1 fruit fly cellular context compared by ENCODE assay signal in the genomic region with DNA sequence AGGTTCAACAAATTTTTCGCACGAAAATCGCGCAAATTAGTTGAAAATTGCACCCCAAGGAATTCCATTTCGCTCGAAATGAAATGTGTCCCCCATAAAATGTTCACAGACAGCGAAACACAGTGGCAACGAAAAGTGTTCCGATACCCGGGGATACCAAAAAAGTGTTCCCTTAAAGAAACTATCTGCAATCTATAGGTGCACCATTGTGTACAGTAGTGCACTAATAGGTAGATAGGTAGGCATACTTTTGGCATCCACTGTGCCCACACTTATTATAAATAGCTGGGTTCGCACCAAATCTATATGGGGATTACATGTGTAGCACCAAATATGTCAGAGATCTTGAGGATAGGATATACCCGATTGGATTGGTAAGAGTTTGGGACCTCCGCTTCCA.
A peak's percentile ranks its signal among the peaks of the same experiment; 100 is the strongest.
TF ChIP-seq lines count a peak whose summit lies in the region.

No protein-coding gene starts in this region.

TF ChIP-seq in whole organism, embryonic, 481 proteins besides CTCF, POLR2A, EP300 and RAD21 (continued from another document and continues in another):
- 0 out of 2 replicates have a peak, but pooled peaks have one; percentile 23 for TF ChIP-seq bowl (GFP tag; IDR thresholded peaks at IDR 0.05; lab: Robert Waterston, UW)
- peak; percentile 45 for TF ChIP-seq CHES-1-like (GFP tag; optimal IDR thresholded peaks at IDR 0.05; lab: Kevin White, UChicago)
- no peak for TF ChIP-seq Lim3 (GFP tag; IDR thresholded peaks at IDR 0.05; lab: Robert Waterston, UW)
- peak; percentile 39 for TF ChIP-seq CG17359 (tag; optimal IDR thresholded peaks at IDR 0.05; lab: Kevin White, UChicago)
- TF ChIP-seq E2f1 (GFP tag; IDR thresholded peaks at IDR 0.05; lab: Robert Waterston, UW) = peak; percentile 79
- peak; percentile 45 for TF ChIP-seq tio (GFP tag; optimal IDR thresholded peaks at IDR 0.05; lab: Kevin White, UChicago)
- no peak for TF ChIP-seq Bgb (GFP tag; IDR thresholded peaks at IDR 0.05; lab: Robert Waterston, UW; ENCODE audit: partially characterized antibody)
- peak; percentile 17 for TF ChIP-seq CG12659 (GFP tag; optimal IDR thresholded peaks at IDR 0.05; lab: Kevin White, UChicago)
- TF ChIP-seq CG4730 (GFP tag; IDR thresholded peaks at IDR 0.05; lab: Robert Waterston, UW) = peak; percentile 54
- TF ChIP-seq CG10209 (GFP tag; optimal IDR thresholded peaks at IDR 0.05; lab: Kevin White, UChicago) = peak; percentile 1
- TF ChIP-seq CG2712 (tag; optimal IDR thresholded peaks at IDR 0.05; lab: Kevin White, UChicago) = peak; percentile 41
- no peak for TF ChIP-seq eve (GFP tag; optimal IDR thresholded peaks at IDR 0.05; lab: Kevin White, UChicago)
- peak; percentile 52 for TF ChIP-seq PHDP (tag; optimal IDR thresholded peaks at IDR 0.05; lab: Kevin White, UChicago)
- TF ChIP-seq CG17802 (tag; optimal IDR thresholded peaks at IDR 0.05; lab: Kevin White, UChicago) = no peak
- TF ChIP-seq Fer1 (GFP tag; optimal IDR thresholded peaks at IDR 0.05; lab: Kevin White, UChicago) = peak; percentile 23
- TF ChIP-seq zen2 (GFP tag; IDR thresholded peaks at IDR 0.05; lab: Robert Waterston, UW; ENCODE audit: partially characterized antibody) = no peak
- no peak for TF ChIP-seq CG3065 (GFP tag; optimal IDR thresholded peaks at IDR 0.05; lab: Kevin White, UChicago)
- TF ChIP-seq Doc3 (GFP tag; IDR thresholded peaks at IDR 0.05; lab: Robert Waterston, UW; ENCODE audit: partially characterized antibody) = no peak
- TF ChIP-seq crol (GFP tag; IDR thresholded peaks at IDR 0.05; lab: Robert Waterston, UW) = peak; percentile 30; the same call in 1 of the 2 replicates
- TF ChIP-seq ems (GFP tag; optimal IDR thresholded peaks at IDR 0.05; lab: Kevin White, UChicago) = peak; percentile 55
- TF ChIP-seq kni (GFP tag; optimal IDR thresholded peaks at IDR 0.05; lab: Kevin White, UChicago) = no peak
- TF ChIP-seq Ets97D (GFP tag; optimal IDR thresholded peaks at IDR 0.05; lab: Kevin White, UChicago) = peak; percentile 13
- TF ChIP-seq bab2 (GFP tag; optimal IDR thresholded peaks at IDR 0.05; lab: Kevin White, UChicago) = peak; percentile 40
- peak; percentile 81 for TF ChIP-seq CG32532 (GFP tag; IDR thresholded peaks at IDR 0.05; lab: Robert Waterston, UW)
- no peak for TF ChIP-seq CG17186 (GFP tag; optimal IDR thresholded peaks at IDR 0.05; lab: Kevin White, UChicago)
- no peak for TF ChIP-seq HLH4C (GFP tag; IDR thresholded peaks at IDR 0.05; lab: Robert Waterston, UW; ENCODE audit: partially characterized antibody)
- TF ChIP-seq her (GFP tag; optimal IDR thresholded peaks at IDR 0.05; lab: Kevin White, UChicago) = peak; percentile 62
- TF ChIP-seq CG3847 (GFP tag; IDR thresholded peaks at IDR 0.05; lab: Robert Waterston, UW) = peak; percentile 63
- peak; percentile 52 for TF ChIP-seq dimm (GFP tag; IDR thresholded peaks at IDR 0.05; lab: Robert Waterston, UW)
- no peak for TF ChIP-seq CG7987 (GFP tag; optimal IDR thresholded peaks at IDR 0.05; lab: Kevin White, UChicago)
- TF ChIP-seq CG8478 (optimal IDR thresholded peaks at IDR 0.05; lab: Kevin White, UChicago) = no peak
- peak; percentile 31 for TF ChIP-seq CG12236 (GFP tag; optimal IDR thresholded peaks at IDR 0.05; lab: Kevin White, UChicago)
- TF ChIP-seq btn (GFP tag; optimal IDR thresholded peaks at IDR 0.05; lab: Kevin White, UChicago) = no peak
- TF ChIP-seq CG6654 (GFP tag; optimal IDR thresholded peaks at IDR 0.05; lab: Kevin White, UChicago) = no peak
- no peak for TF ChIP-seq CG13894 (tag; optimal IDR thresholded peaks at IDR 0.05; lab: Kevin White, UChicago)
- peak; percentile 86 for TF ChIP-seq vvl (GFP tag; IDR thresholded peaks at IDR 0.05; lab: Robert Waterston, UW)
- peak; percentile 81 for TF ChIP-seq CG14014 (GFP tag; IDR thresholded peaks at IDR 0.05; lab: Robert Waterston, UW)
- TF ChIP-seq row (GFP tag; IDR thresholded peaks at IDR 0.05; lab: Robert Waterston, UW) = peak; percentile 81
- no peak for TF ChIP-seq fd64A (GFP tag; optimal IDR thresholded peaks at IDR 0.05; lab: Kevin White, UChicago)
- peak; percentile 87 for TF ChIP-seq CG11456 (GFP tag; IDR thresholded peaks at IDR 0.05; lab: Robert Waterston, UW)
- 0 out of 3 replicates have a peak, but pooled peaks have one; percentile 32 for TF ChIP-seq jigr1 (GFP tag; IDR thresholded peaks at IDR 0.05; lab: Robert Waterston, UW)
- TF ChIP-seq bbx (GFP tag; IDR thresholded peaks at IDR 0.05; lab: Robert Waterston, UW; ENCODE audit: partially characterized antibody) = no peak
- TF ChIP-seq wdn (GFP tag; IDR thresholded peaks at IDR 0.05; lab: Robert Waterston, UW) = peak; percentile 76; the same call in 1 of the 2 replicates
- TF ChIP-seq CG10959 (GFP tag; IDR thresholded peaks at IDR 0.05; lab: Robert Waterston, UW) = peak; percentile 22; the same call in 1 of the 2 replicates
- TF ChIP-seq mam (GFP tag; optimal IDR thresholded peaks at IDR 0.05; lab: Kevin White, UChicago) = peak; percentile 72
- TF ChIP-seq tna (GFP tag; IDR thresholded peaks at IDR 0.05; lab: Robert Waterston, UW; ENCODE audit: partially characterized antibody) = no peak
- TF ChIP-seq CG33213 (GFP tag; optimal IDR thresholded peaks at IDR 0.05; lab: Kevin White, UChicago) = peak; percentile 11
- TF ChIP-seq dpn (GFP tag; optimal IDR thresholded peaks at IDR 0.05; lab: Kevin White, UChicago) = peak; percentile 66 to 71
- peak; percentile 37; the same call in 1 of the 2 replicates for TF ChIP-seq Rx (GFP tag; IDR thresholded peaks at IDR 0.05; lab: Robert Waterston, UW)
- no peak for TF ChIP-seq CG10267 (tag; optimal IDR thresholded peaks at IDR 0.05; lab: Kevin White, UChicago)
- peak; percentile 26 for TF ChIP-seq HHEX (GFP tag; optimal IDR thresholded peaks at IDR 0.05; lab: Kevin White, UChicago)
- peak; percentile 76 for TF ChIP-seq CG7372 (GFP tag; IDR thresholded peaks at IDR 0.05; lab: Robert Waterston, UW)
- no peak for TF ChIP-seq CG42726 (GFP tag; IDR thresholded peaks at IDR 0.05; lab: Robert Waterston, UW; ENCODE audit: partially characterized antibody)
- no peak for TF ChIP-seq CG7963 (GFP tag; IDR thresholded peaks at IDR 0.05; lab: Robert Waterston, UW; ENCODE audit: partially characterized antibody)
- no peak for TF ChIP-seq insv (GFP tag; optimal IDR thresholded peaks at IDR 0.05; lab: Kevin White, UChicago)
- TF ChIP-seq Meics (GFP tag; optimal IDR thresholded peaks at IDR 0.05; lab: Kevin White, UChicago) = peak; percentile 25
- TF ChIP-seq HLH54F (GFP tag; optimal IDR thresholded peaks at IDR 0.05; lab: Kevin White, UChicago) = peak; percentile 63
- no peak for TF ChIP-seq Sry-δ (GFP tag; optimal IDR thresholded peaks at IDR 0.05; lab: Kevin White, UChicago)
- peak; percentile 4 for TF ChIP-seq CG31365 (tag; optimal IDR thresholded peaks at IDR 0.05; lab: Kevin White, UChicago)
- no peak for TF ChIP-seq CG3838 (GFP tag; optimal IDR thresholded peaks at IDR 0.05; lab: Kevin White, UChicago)
- no peak for TF ChIP-seq gfzf (GFP tag; optimal IDR thresholded peaks at IDR 0.05; lab: Kevin White, UChicago)
- peak; percentile 90 for TF ChIP-seq Rfx (GFP tag; IDR thresholded peaks at IDR 0.05; lab: Robert Waterston, UW)
- no peak for TF ChIP-seq tup (GFP tag; optimal IDR thresholded peaks at IDR 0.05; lab: Kevin White, UChicago)
- TF ChIP-seq CG1233 (GFP tag; optimal IDR thresholded peaks at IDR 0.05; lab: Kevin White, UChicago) = peak; percentile 24
- TF ChIP-seq eyg (GFP tag; optimal IDR thresholded peaks at IDR 0.05; lab: Kevin White, UChicago) = no peak
- no peak for TF ChIP-seq Dp (GFP tag; optimal IDR thresholded peaks at IDR 0.05; lab: Kevin White, UChicago)
- TF ChIP-seq ci (GFP tag; IDR thresholded peaks at IDR 0.05; lab: Robert Waterston, UW) = peak; percentile 90
- TF ChIP-seq ap (GFP tag; IDR thresholded peaks at IDR 0.05; lab: Robert Waterston, UW) = peak; percentile 56
- TF ChIP-seq org-1 (GFP tag; optimal IDR thresholded peaks at IDR 0.05; lab: Kevin White, UChicago) = peak; percentile 29
- no peak for TF ChIP-seq salm (tag; optimal IDR thresholded peaks at IDR 0.05; lab: Kevin White, UChicago)
- TF ChIP-seq Dip2 (GFP tag; IDR thresholded peaks at IDR 0.05; lab: Robert Waterston, UW) = no peak
- TF ChIP-seq bcd (GFP tag; optimal IDR thresholded peaks at IDR 0.05; lab: Kevin White, UChicago) = peak; percentile 46
- TF ChIP-seq CG43689 (GFP tag; IDR thresholded peaks at IDR 0.05; lab: Robert Waterston, UW) = no peak
- no peak for TF ChIP-seq pho (GFP tag; optimal IDR thresholded peaks at IDR 0.05; lab: Kevin White, UChicago)
- peak; percentile 58; the same call in 1 of the 2 replicates for TF ChIP-seq chm (GFP tag; IDR thresholded peaks at IDR 0.05; lab: Robert Waterston, UW)
- 0 out of 2 replicates have a peak, but pooled peaks have one; percentile 10 for TF ChIP-seq ro (GFP tag; IDR thresholded peaks at IDR 0.05; lab: Robert Waterston, UW)
- TF ChIP-seq gt (GFP tag; IDR thresholded peaks at IDR 0.05; lab: Robert Waterston, UW) = peak; percentile 52
- no peak for TF ChIP-seq cato (GFP tag; optimal IDR thresholded peaks at IDR 0.05; lab: Kevin White, UChicago; ENCODE audit: borderline replicate concordance)
- TF ChIP-seq Atf3 (GFP tag; optimal IDR thresholded peaks at IDR 0.05; lab: Kevin White, UChicago) = no peak
- TF ChIP-seq CG14860 (GFP tag; IDR thresholded peaks at IDR 0.05; lab: Robert Waterston, UW; ENCODE audit: partially characterized antibody) = no peak
- TF ChIP-seq chn (GFP tag; optimal IDR thresholded peaks at IDR 0.05; lab: Kevin White, UChicago) = no peak
- TF ChIP-seq CG1832 (GFP tag; optimal IDR thresholded peaks at IDR 0.05; lab: Kevin White, UChicago) = no peak
- peak; percentile 75 for TF ChIP-seq CG16779 (GFP tag; IDR thresholded peaks at IDR 0.05; lab: Robert Waterston, UW)
- peak; percentile 54 for TF ChIP-seq oc (tag; optimal IDR thresholded peaks at IDR 0.05; lab: Kevin White, UChicago)
- peak; percentile 8 for TF ChIP-seq CG9876 (GFP tag; optimal IDR thresholded peaks at IDR 0.05; lab: Kevin White, UChicago)
- peak; percentile 82 for TF ChIP-seq sisA (GFP tag; IDR thresholded peaks at IDR 0.05; lab: Robert Waterston, UW)
- TF ChIP-seq phol (tag; optimal IDR thresholded peaks at IDR 0.05; lab: Kevin White, UChicago) = peak; percentile 31
- peak; percentile 40 for TF ChIP-seq wor (GFP tag; IDR thresholded peaks at IDR 0.05; lab: Robert Waterston, UW)
- TF ChIP-seq onecut (GFP tag; IDR thresholded peaks at IDR 0.05; lab: Robert Waterston, UW) = peak; percentile 67
- no peak for TF ChIP-seq Tbp (GFP tag; optimal IDR thresholded peaks at IDR 0.05; lab: Kevin White, UChicago)
- TF ChIP-seq exex (tag; optimal IDR thresholded peaks at IDR 0.05; lab: Kevin White, UChicago) = no peak
- TF ChIP-seq CG15011 (GFP tag; optimal IDR thresholded peaks at IDR 0.05; lab: Kevin White, UChicago) = no peak
- TF ChIP-seq CG8290 (GFP tag; optimal IDR thresholded peaks at IDR 0.05; lab: Kevin White, UChicago) = peak; percentile 23
- TF ChIP-seq CG8290 (tag; optimal IDR thresholded peaks at IDR 0.05; lab: Kevin White, UChicago) = peak in 1 of 2 experiments; percentile 94
- peak; percentile 37 for TF ChIP-seq Dip3 (GFP tag; optimal IDR thresholded peaks at IDR 0.05; lab: Kevin White, UChicago)
- peak; percentile 27; the same call in 1 of the 2 replicates for TF ChIP-seq Dref (GFP tag; IDR thresholded peaks at IDR 0.05; lab: Robert Waterston, UW)
- peak; percentile 68; the same call in 2 of the 3 replicates for TF ChIP-seq ase (GFP tag; IDR thresholded peaks at IDR 0.05; lab: Robert Waterston, UW)
- TF ChIP-seq unc-4 (GFP tag; IDR thresholded peaks at IDR 0.05; lab: Robert Waterston, UW; ENCODE audit: partially characterized antibody) = no peak
- 0 out of 2 replicates have a peak, but pooled peaks have one; percentile 8 for TF ChIP-seq Ravus (GFP tag; IDR thresholded peaks at IDR 0.05; lab: Robert Waterston, UW)
- TF ChIP-seq CG18764 (GFP tag; optimal IDR thresholded peaks at IDR 0.05; lab: Kevin White, UChicago) = no peak
- TF ChIP-seq CG7556 (GFP tag; optimal IDR thresholded peaks at IDR 0.05; lab: Kevin White, UChicago) = no peak
- TF ChIP-seq z (GFP tag; IDR thresholded peaks at IDR 0.05; lab: Robert Waterston, UW) = no peak
- peak; percentile 42 for TF ChIP-seq Antp (GFP tag; optimal IDR thresholded peaks at IDR 0.05; lab: Kevin White, UChicago)
- peak; percentile 53 for TF ChIP-seq B-H1 (GFP tag; IDR thresholded peaks at IDR 0.05; lab: Robert Waterston, UW)
- TF ChIP-seq CG10565 (GFP tag; optimal IDR thresholded peaks at IDR 0.05; lab: Kevin White, UChicago) = no peak
- TF ChIP-seq ac (GFP tag; optimal IDR thresholded peaks at IDR 0.05; lab: Kevin White, UChicago) = no peak
- TF ChIP-seq CG2120 (GFP tag; optimal IDR thresholded peaks at IDR 0.05; lab: Kevin White, UChicago) = peak; percentile 70
- TF ChIP-seq Dad (GFP tag; optimal IDR thresholded peaks at IDR 0.05; lab: Kevin White, UChicago) = no peak
- peak; percentile 39 for TF ChIP-seq CG2202 (tag; optimal IDR thresholded peaks at IDR 0.05; lab: Kevin White, UChicago)
- TF ChIP-seq inv (GFP tag; IDR thresholded peaks at IDR 0.05; lab: Robert Waterston, UW; ENCODE audit: partially characterized antibody) = no peak
- no peak for TF ChIP-seq sna (GFP tag; IDR thresholded peaks at IDR 0.05; lab: Robert Waterston, UW; ENCODE audit: partially characterized antibody)
- TF ChIP-seq Mad (GFP tag; optimal IDR thresholded peaks at IDR 0.05; lab: Kevin White, UChicago) = peak; percentile 37
- peak; percentile 95 for TF ChIP-seq Med (GFP tag; lab: Kevin White, UChicago)
- TF ChIP-seq CG4360 (GFP tag; IDR thresholded peaks at IDR 0.05; lab: Robert Waterston, UW) = no peak
- TF ChIP-seq trh (GFP tag; optimal IDR thresholded peaks at IDR 0.05; lab: Kevin White, UChicago) = no peak
- TF ChIP-seq Optix (GFP tag; IDR thresholded peaks at IDR 0.05; lab: Robert Waterston, UW) = peak; percentile 80
- no peak for TF ChIP-seq sima (GFP tag; optimal IDR thresholded peaks at IDR 0.05; lab: Kevin White, UChicago)
- peak; percentile 36 for TF ChIP-seq cwo (GFP tag; optimal IDR thresholded peaks at IDR 0.05; lab: Kevin White, UChicago)
- peak; percentile 24 for TF ChIP-seq CG11398 (GFP tag; optimal IDR thresholded peaks at IDR 0.05; lab: Kevin White, UChicago)
- peak; percentile 28 for TF ChIP-seq disco-r (GFP tag; optimal IDR thresholded peaks at IDR 0.05; lab: Kevin White, UChicago)
- peak in 1 of 3 experiments; percentile 18 for TF ChIP-seq lola (GFP tag; optimal IDR thresholded peaks at IDR 0.05; lab: Kevin White, UChicago)
- TF ChIP-seq da (GFP tag; optimal IDR thresholded peaks at IDR 0.05; lab: Kevin White, UChicago) = no peak
- no peak for TF ChIP-seq D19A (tag; optimal IDR thresholded peaks at IDR 0.05; lab: Kevin White, UChicago)
- TF ChIP-seq CG32772 (GFP tag; IDR thresholded peaks at IDR 0.05; lab: Robert Waterston, UW) = peak; percentile 71
- TF ChIP-seq maf-S (GFP tag; optimal IDR thresholded peaks at IDR 0.05; lab: Kevin White, UChicago) = peak; percentile 30
- no peak for TF ChIP-seq cad (GFP tag; optimal IDR thresholded peaks at IDR 0.05; lab: Kevin White, UChicago)
